Worm (Caenorhabditis elegans) whole organism, L2 larva: ENCODE results near the gene F21D12.3.

ENCODE experiments used
- F13H6.1 ChIP-seq: sonication (generic microtip); optimal IDR thresholded peaks from 2 replicates; lab custom pipeline; 2016; ENCODE audit warnings: missing genetic modification characterization, missing compliant biosample characterization
- gmeb-1 ChIP-seq: fragments of 150-350 bp; optimal IDR thresholded peaks from 2 replicates; lab custom pipeline; 2014; ENCODE audit warnings: missing biosample characterization, missing genetic modification characterization
- lin-39 ChIP-seq: fragments of 150-350 bp; optimal IDR thresholded peaks from 2 replicates; lab custom pipeline; 2014; ENCODE audit warnings: missing biosample characterization, missing genetic modification reagents, missing genetic modification characterization
- lsy-2 ChIP-seq, 2 experiments: fragments of 150-350 bp in 1 of 2; sonication (generic microtip) in 1 of 2; optimal IDR thresholded peaks; 2 replicates each; lab custom pipeline; 2014 to 2017; ENCODE audit warnings: missing biosample characterization in 2 of 2, missing genetic modification characterization in 2 of 2
- sem-4 ChIP-seq: fragments of 150-350 bp; optimal IDR thresholded peaks from 2 replicates; lab custom pipeline; 2014; ENCODE audit warnings: missing biosample characterization, missing genetic modification reagents, missing genetic modification characterization

DNA sequence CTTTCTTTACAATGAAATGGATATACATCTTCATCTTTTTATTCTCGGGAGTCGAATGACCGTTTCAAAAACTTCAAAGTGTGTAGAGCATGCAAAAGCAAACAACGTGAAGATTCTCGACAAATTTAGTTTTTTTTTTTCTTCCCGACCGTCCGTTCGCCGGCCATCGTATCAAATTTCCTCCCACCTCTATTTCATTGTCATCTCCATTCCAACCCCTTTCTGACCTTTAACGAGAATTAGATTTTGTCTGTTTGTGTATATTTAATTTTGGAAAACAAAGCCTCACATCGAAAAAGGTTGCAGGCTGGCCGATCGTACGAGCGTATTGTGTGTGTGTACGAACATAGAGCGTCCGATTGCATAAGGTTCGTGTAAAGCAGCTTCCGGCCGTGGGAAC lies 24.8 kb downstream of the F21D12.3 start, which contains the start of gene C30G12.1:
- TF ChIP-seq sem-4 (tag; lab: Kevin White, UChicago) (no peak), F13H6.1 (tag; lab: Kevin White, UChicago) (no peak), lin-39 (tag; lab: Kevin White, UChicago) (no peak), lsy-2 (tag; optimal IDR thresholded peaks at IDR 0.05; lab: Kevin White, UChicago) (no peak), gmeb-1 (tag; lab: Kevin White, UChicago) (no peak)
